Worm (Caenorhabditis elegans) whole organism, L1 larva: ENCODE measurements around the gene rab-19.

Source experiments
- C34B4.2 ChIP-seq: sonication (generic microtip); optimal IDR thresholded peaks from 2 replicates; lab custom pipeline; 2017; ENCODE audit warnings: mild to moderate bottlenecking, missing genetic modification characterization, missing compliant biosample characterization
- Y116A8C.19 ChIP-seq: sonication (generic microtip); optimal IDR thresholded peaks from 2 replicates; lab custom pipeline; 2016; ENCODE audit warnings: missing compliant biosample characterization, missing genetic modification characterization, borderline replicate concordance
- fkh-10 ChIP-seq: sonication (generic microtip); optimal IDR thresholded peaks from 2 replicates; lab custom pipeline; 2017; ENCODE audit warnings: missing biosample characterization, missing genetic modification reagents, missing genetic modification characterization
- fkh-4 ChIP-seq: sonication (generic microtip); optimal IDR thresholded peaks from 2 replicates; lab custom pipeline; 2016; ENCODE audit warnings: missing compliant biosample characterization, missing genetic modification characterization, borderline replicate concordance
- nhr-47 ChIP-seq: sonication (generic microtip); optimal IDR thresholded peaks from 2 replicates; lab custom pipeline; 2016; ENCODE audit warnings: mild to moderate bottlenecking, missing genetic modification characterization, moderate library complexity, missing compliant biosample characterization
- snpc-4 ChIP-seq: fragments of 150-350 bp; optimal IDR thresholded peaks from 2 replicates; lab custom pipeline; 2014; ENCODE audit warnings: missing biosample characterization, missing genetic modification characterization
- sup-37 ChIP-seq: fragments of 200-800 bp; sonication (Bioruptor generic); optimal IDR thresholded peaks from 2 replicates; lab custom pipeline; 2018; ENCODE audit warnings: mild to moderate bottlenecking, missing genetic modification characterization, missing compliant biosample characterization
- zag-1 ChIP-seq: fragments of 150-350 bp; optimal IDR thresholded peaks from 2 replicates; lab custom pipeline; 2014; ENCODE audit warnings: missing biosample characterization, missing genetic modification characterization
- ztf-11 ChIP-seq, 2 experiments: sonication (generic microtip); optimal IDR thresholded peaks; 2 replicates each; lab custom pipeline; 2016 to 2017; ENCODE audit warnings: missing genetic modification characterization in 2 of 2, missing biosample characterization in 1 of 2, missing compliant biosample characterization in 1 of 2

DNA sequence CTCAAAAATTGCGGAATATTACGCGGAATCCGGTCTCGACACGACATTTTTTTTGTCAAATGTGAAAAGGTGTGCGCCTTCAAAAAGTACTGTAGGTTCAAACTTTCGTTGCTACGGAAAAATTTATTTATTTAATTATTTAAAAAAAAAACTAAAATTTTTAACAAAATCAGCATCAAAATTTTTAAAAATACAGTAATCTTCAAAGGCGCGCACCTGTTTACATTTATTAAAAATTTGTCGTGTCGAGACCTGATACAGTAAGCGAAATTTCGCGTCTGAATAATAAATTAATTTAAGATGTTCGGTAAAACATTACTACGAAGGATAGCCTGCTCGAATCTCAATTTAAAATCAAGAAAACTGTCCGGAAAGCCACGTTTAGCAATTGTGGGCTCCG, 12.5 kb downstream of the rab-19 start, which contains the start of gene Y62E10A.6:
- TF ChIP-seq sup-37 (no peak), zag-1 (no peak), nhr-47 (tag; lab: Kevin White, UChicago) (no peak), Y116A8C.19 (tag; lab: Kevin White, UChicago) (no peak), ztf-11 (tag; optimal IDR thresholded peaks at IDR 0.05; lab: Kevin White, UChicago) (no peak), C34B4.2 (tag; lab: Kevin White, UChicago) (no peak), fkh-10 (no peak), snpc-4 (tag; lab: Kevin White, UChicago) (no peak), fkh-4 (tag; lab: Kevin White, UChicago) (no peak)
